Fruit fly (Drosophila melanogaster) whole organism, embryonic: Measurements from ENCODE around the gene Kyat.

Source experiments
- Asciz ChIP-seq: fragments of 200-800 bp; sonication (Bioruptor generic); optimal IDR thresholded peaks from 2 replicates; lab custom pipeline; 2017; ENCODE audit warnings: missing biosample characterization, mild to moderate bottlenecking, missing genetic modification characterization, missing genetic modification reagents
- CG12155 ChIP-seq: fragments of 200-800 bp; sonication (Bioruptor generic); optimal IDR thresholded peaks from 3 replicates; lab custom pipeline; 2016; ENCODE audit warnings: missing biosample characterization, missing genetic modification characterization
- CG12769 ChIP-seq: fragments of 200-800 bp; sonication (Bioruptor generic); optimal IDR thresholded peaks from 2 replicates; lab custom pipeline; 2019; ENCODE audit warnings: missing biosample characterization, mild to moderate bottlenecking, missing genetic modification characterization, moderate library complexity
- CG16813 ChIP-seq: fragments of 200-800 bp; sonication (Bioruptor generic); IDR thresholded peaks from 3 replicates; pipeline ENCODE4 v1.3.6; 2022; ENCODE audit warnings: missing biosample characterization, missing genetic modification characterization; ENCODE audit not compliant: partially characterized antibody
- CG17568 ChIP-seq: fragments of 200-800 bp; sonication (Bioruptor generic); optimal IDR thresholded peaks from 2 replicates; lab custom pipeline; 2018; ENCODE audit warnings: missing biosample characterization, mild to moderate bottlenecking, missing genetic modification characterization, moderate library complexity
- CG17612 ChIP-seq: fragments of 200-800 bp; sonication (Bioruptor generic); IDR thresholded peaks from 2 replicates; pipeline ENCODE4 v1.3.6; 2022; ENCODE audit warnings: missing biosample characterization, missing genetic modification characterization
- CG17829 ChIP-seq: fragments of 200-800 bp; optimal IDR thresholded peaks from 2 replicates; lab custom pipeline; 2019; ENCODE audit warnings: missing biosample characterization, mild to moderate bottlenecking, missing genetic modification characterization, moderate library complexity
- CG18476 ChIP-seq: fragments of 200-800 bp; sonication (Bioruptor generic); optimal IDR thresholded peaks from 2 replicates; lab custom pipeline; 2016; ENCODE audit warnings: missing biosample characterization, mild to moderate bottlenecking, missing genetic modification characterization
- CG2116 ChIP-seq: fragments of 200-800 bp; sonication (Bioruptor generic); optimal IDR thresholded peaks from 3 replicates; lab custom pipeline; 2018; ENCODE audit warnings: missing biosample characterization, mild to moderate bottlenecking, missing genetic modification characterization
- CG2712 ChIP-seq: fragments of 200-800 bp; optimal IDR thresholded peaks from 3 replicates; lab custom pipeline; 2019; ENCODE audit warnings: missing biosample characterization, mild to moderate bottlenecking, missing genetic modification characterization, moderate library complexity
- CG4282 ChIP-seq: fragments of 200-800 bp; sonication (Bioruptor generic); optimal IDR thresholded peaks from 2 replicates; lab custom pipeline; 2016; ENCODE audit warnings: missing biosample characterization, missing genetic modification characterization
- CG4360 ChIP-seq: fragments of 200-800 bp; sonication (Bioruptor generic); IDR thresholded peaks from 2 replicates; pipeline ENCODE4 v1.3.6; 2022; ENCODE audit warnings: missing biosample characterization, missing genetic modification characterization
- CG5245 ChIP-seq: fragments of 200-800 bp; sonication (Bioruptor generic); optimal IDR thresholded peaks from 3 replicates; lab custom pipeline; 2016; ENCODE audit warnings: missing biosample characterization, missing genetic modification characterization
- CG8388 ChIP-seq: fragments of 200-800 bp; sonication (Bioruptor generic); optimal IDR thresholded peaks from 2 replicates; lab custom pipeline; 2019; ENCODE audit warnings: missing biosample characterization, mild to moderate bottlenecking, missing genetic modification characterization, moderate library complexity
- CG8944 ChIP-seq: fragments of 200-800 bp; sonication (Bioruptor generic); optimal IDR thresholded peaks from 3 replicates; lab custom pipeline; 2016; ENCODE audit warnings: missing biosample characterization, missing genetic modification characterization
- CG9437 ChIP-seq: fragments of 200-800 bp; sonication (Bioruptor generic); optimal IDR thresholded peaks from 2 replicates; lab custom pipeline; 2018; ENCODE audit warnings: missing biosample characterization, mild to moderate bottlenecking, missing genetic modification characterization
- CG9932 ChIP-seq: fragments of 200-800 bp; sonication (Bioruptor generic); IDR thresholded peaks from 2 replicates; pipeline ENCODE4 v1.3.6; 2022; ENCODE audit warnings: missing biosample characterization, missing genetic modification characterization
- D19B ChIP-seq: fragments of 200-800 bp; sonication (Bioruptor generic); optimal IDR thresholded peaks from 2 replicates; lab custom pipeline; 2017; ENCODE audit warnings: missing biosample characterization, mild to moderate bottlenecking, missing genetic modification characterization
- Dek ChIP-seq: fragments of 200-800 bp; sonication (Bioruptor generic); optimal IDR thresholded peaks from 3 replicates; lab custom pipeline; 2019; ENCODE audit warnings: missing biosample characterization, mild to moderate bottlenecking, missing genetic modification characterization, moderate library complexity
- Dll ChIP-seq: fragments of 200-800 bp; sonication (Bioruptor generic); IDR thresholded peaks from 4 replicates; pipeline ENCODE4 v1.3.6; 2022; ENCODE audit warnings: missing biosample characterization, missing genetic modification characterization; ENCODE audit not compliant: partially characterized antibody
- E2f2 ChIP-seq: fragments of 200-800 bp; sonication (Bioruptor generic); IDR thresholded peaks from 2 replicates; pipeline ENCODE4 v1.3.6; 2022; ENCODE audit warnings: missing biosample characterization, missing genetic modification characterization
- ERR ChIP-seq: fragments of 200-800 bp; sonication (Bioruptor generic); optimal IDR thresholded peaks from 2 replicates; lab custom pipeline; 2016; ENCODE audit warnings: missing biosample characterization, missing genetic modification characterization
- Fer2 ChIP-seq: fragments of 200-800 bp; sonication (Bioruptor generic); optimal IDR thresholded peaks from 2 replicates; lab custom pipeline; 2018; ENCODE audit warnings: missing biosample characterization, mild to moderate bottlenecking, missing genetic modification characterization, moderate library complexity
- H15 ChIP-seq: fragments of 200-800 bp; sonication (Bioruptor generic); IDR thresholded peaks from 3 replicates; pipeline ENCODE4 v1.3.6; 2022; ENCODE audit warnings: missing biosample characterization, missing genetic modification characterization
- Lpt ChIP-seq: fragments of >200 bp; optimal IDR thresholded peaks from 2 replicates; lab custom pipeline; 2018; ENCODE audit warnings: missing biosample characterization, missing genetic modification characterization
- Nf-YC ChIP-seq: fragments of 200-800 bp; optimal IDR thresholded peaks from 3 replicates; lab custom pipeline; 2019; ENCODE audit warnings: missing biosample characterization, mild to moderate bottlenecking, missing genetic modification characterization, moderate library complexity
- Poxn ChIP-seq: fragments of 200-800 bp; sonication (Bioruptor generic); IDR thresholded peaks from 2 replicates; pipeline ENCODE4 v1.3.6; 2022; ENCODE audit warnings: missing biosample characterization, missing genetic modification characterization
- Six4 ChIP-seq: fragments of 200-800 bp; sonication (Bioruptor generic); optimal IDR thresholded peaks from 2 replicates; lab custom pipeline; 2016; ENCODE audit warnings: missing biosample characterization, missing genetic modification characterization
- Sox100B ChIP-seq: fragments of 200-800 bp; sonication (Bioruptor generic); optimal IDR thresholded peaks from 3 replicates; lab custom pipeline; 2018; ENCODE audit warnings: missing biosample characterization, mild to moderate bottlenecking, missing genetic modification characterization
- Sry-δ ChIP-seq: fragments of 200-800 bp; sonication (Bioruptor generic); optimal IDR thresholded peaks from 2 replicates; lab custom pipeline; 2016; ENCODE audit warnings: missing biosample characterization, missing genetic modification characterization
- Ssrp ChIP-seq: fragments of 200-800 bp; sonication (Bioruptor generic); optimal IDR thresholded peaks from 2 replicates; lab custom pipeline; 2018; ENCODE audit warnings: missing biosample characterization, mild to moderate bottlenecking, missing genetic modification characterization, moderate library complexity
- ac ChIP-seq: fragments of 200-800 bp; sonication (Bioruptor generic); optimal IDR thresholded peaks from 3 replicates; lab custom pipeline; 2017; ENCODE audit warnings: missing biosample characterization, mild to moderate bottlenecking, missing genetic modification characterization
- ash1 ChIP-seq: fragments of 200-800 bp; sonication (Bioruptor generic); optimal IDR thresholded peaks from 2 replicates; lab custom pipeline; 2018; ENCODE audit warnings: missing biosample characterization, mild to moderate bottlenecking, missing genetic modification characterization
- cas ChIP-seq: fragments of 200-800 bp; sonication (Bioruptor generic); IDR thresholded peaks from 2 replicates; pipeline ENCODE4 v1.3.6; 2022; ENCODE audit warnings: missing biosample characterization, missing genetic modification characterization
- cato ChIP-seq: fragments of 200-800 bp; sonication (Bioruptor generic); optimal IDR thresholded peaks from 2 replicates; lab custom pipeline; 2016; ENCODE audit warnings: missing biosample characterization, missing genetic modification characterization, borderline replicate concordance
- crc ChIP-seq: fragments of 200-800 bp; sonication (Bioruptor generic); optimal IDR thresholded peaks from 2 replicates; lab custom pipeline; 2016; ENCODE audit warnings: missing biosample characterization, missing genetic modification characterization
- crol ChIP-seq: fragments of 200-800 bp; sonication (Bioruptor generic); IDR thresholded peaks from 2 replicates; pipeline ENCODE4 v1.3.6; 2022; ENCODE audit warnings: missing biosample characterization, missing genetic modification characterization
- dmrt11E ChIP-seq: fragments of 200-800 bp; sonication (Bioruptor generic); optimal IDR thresholded peaks from 3 replicates; lab custom pipeline; 2018; ENCODE audit warnings: missing biosample characterization, mild to moderate bottlenecking, missing genetic modification characterization, moderate library complexity
- dysf ChIP-seq: fragments of 200-800 bp; sonication (Bioruptor generic); IDR thresholded peaks from 3 replicates; pipeline ENCODE4 v1.3.6; 2022; ENCODE audit warnings: missing biosample characterization, missing genetic modification characterization
- h ChIP-seq: fragments of >200 bp; optimal IDR thresholded peaks from 2 replicates; lab custom pipeline; 2017
- her ChIP-seq: fragments of 200-800 bp; sonication (Bioruptor generic); optimal IDR thresholded peaks from 2 replicates; lab custom pipeline; 2016; ENCODE audit warnings: missing biosample characterization, missing genetic modification characterization
- jumu ChIP-seq: fragments of 200-800 bp; sonication (Bioruptor generic); optimal IDR thresholded peaks from 3 replicates; lab custom pipeline; 2016; ENCODE audit warnings: missing biosample characterization, missing genetic modification characterization
- lilli ChIP-seq: fragments of 200-800 bp; sonication (Bioruptor generic); optimal IDR thresholded peaks from 3 replicates; lab custom pipeline; 2016; ENCODE audit warnings: missing biosample characterization, missing genetic modification characterization
- lola ChIP-seq, 3 experiments: fragments of >200 bp in 2 of 3; fragments of 200-800 bp in 1 of 3; sonication (Bioruptor generic) in 1 of 3; optimal IDR thresholded peaks; 2 replicates each; lab custom pipeline; 2017 to 2019; ENCODE audit warnings: missing biosample characterization in 3 of 3, missing genetic modification characterization in 3 of 3, mild to moderate bottlenecking in 1 of 3, moderate library complexity in 1 of 3
- mam ChIP-seq: fragments of 200-800 bp; sonication (Bioruptor generic); optimal IDR thresholded peaks from 3 replicates; lab custom pipeline; 2016; ENCODE audit warnings: missing biosample characterization, missing genetic modification characterization
- pnt ChIP-seq: fragments of 200-800 bp; sonication (Bioruptor generic); optimal IDR thresholded peaks from 3 replicates; lab custom pipeline; 2016; ENCODE audit warnings: missing biosample characterization, missing genetic modification characterization
- row ChIP-seq: fragments of 200-800 bp; sonication (Bioruptor generic); IDR thresholded peaks from 3 replicates; pipeline ENCODE4 v1.3.6; 2022; ENCODE audit warnings: missing biosample characterization, missing genetic modification characterization
- run ChIP-seq: fragments of 200-800 bp; sonication (Bioruptor generic); optimal IDR thresholded peaks from 3 replicates; lab custom pipeline; 2018; ENCODE audit warnings: missing biosample characterization, mild to moderate bottlenecking, missing genetic modification characterization
- tin ChIP-seq: fragments of 200-800 bp; sonication (Bioruptor generic); optimal IDR thresholded peaks from 3 replicates; lab custom pipeline; 2016; ENCODE audit warnings: missing biosample characterization, missing genetic modification characterization
- trem ChIP-seq: fragments of 200-800 bp; optimal IDR thresholded peaks from 3 replicates; lab custom pipeline; 2019; ENCODE audit warnings: missing biosample characterization, mild to moderate bottlenecking, missing genetic modification characterization, moderate library complexity
- z ChIP-seq: fragments of 200-800 bp; sonication (Bioruptor generic); IDR thresholded peaks from 3 replicates; pipeline ENCODE4 v1.3.6; 2022; ENCODE audit warnings: missing biosample characterization, missing genetic modification characterization

Kyat gene

dm6 chr3R:11779357-11780018 is 42.8 kb downstream of the Kyat start (continued):
- TF ChIP-seq crol (GFP tag; lab: Robert Waterston, UW) (peak; percentile 95), CG18476 (GFP tag; lab: Kevin White, UChicago) (peak; percentile 78), trem (peak; percentile 81), Sry-δ (peak; percentile 1), CG8944 (GFP tag; lab: Kevin White, UChicago) (peak; percentile 56), CG4360 (no peak), z (no peak), Six4 (GFP tag; lab: Kevin White, UChicago) (peak; percentile 57), cas (no peak), row (peak; percentile 75), CG17612 (GFP tag; lab: Robert Waterston, UW) (no peak), Lpt (GFP tag; lab: Kevin White, UChicago) (peak; percentile 61), CG8388 (GFP tag; lab: Kevin White, UChicago) (peak; percentile 85), CG2116 (GFP tag; lab: Kevin White, UChicago) (peak; percentile 40), Dek (tag; lab: Kevin White, UChicago) (peak; percentile 42), ERR (GFP tag; lab: Kevin White, UChicago) (no peak), Dll (no peak), Ssrp (tag; lab: Kevin White, UChicago) (peak; percentile 91), CG4282 (GFP tag; lab: Kevin White, UChicago) (no peak), lilli (GFP tag; lab: Kevin White, UChicago) (peak; percentile 61), CG17568 (peak; percentile 67), lola (GFP tag; optimal IDR thresholded peaks at IDR 0.05; lab: Kevin White, UChicago) (peak in 1 of 3 experiments; percentile 97), CG16813 (GFP tag; lab: Robert Waterston, UW) (no peak), CG12769 (tag; lab: Kevin White, UChicago) (no peak), dysf (peak; percentile 43; the same call in 1 of the 3 replicates), ac (GFP tag; lab: Kevin White, UChicago) (peak; percentile 35), jumu (GFP tag; lab: Kevin White, UChicago) (peak; percentile 28), Nf-YC (tag; lab: Kevin White, UChicago) (no peak), pnt (GFP tag; lab: Kevin White, UChicago) (peak; percentile 61), ash1 (GFP tag; lab: Kevin White, UChicago) (no peak), crc (GFP tag; lab: Kevin White, UChicago) (peak; percentile 33), cato (GFP tag; lab: Kevin White, UChicago) (peak; percentile 67), H15 (GFP tag; lab: Robert Waterston, UW) (0 out of 3 replicates have a peak, but pooled peaks have one; percentile 30), E2f2 (GFP tag; lab: Robert Waterston, UW) (peak; percentile 10; the same call in 1 of the 2 replicates), CG9932 (no peak), D19B (GFP tag; lab: Kevin White, UChicago) (no peak), h (no peak), her (GFP tag; lab: Kevin White, UChicago) (no peak), CG9437 (GFP tag; lab: Kevin White, UChicago) (peak; percentile 68), CG17829 (tag; lab: Kevin White, UChicago) (peak; percentile 71), CG5245 (GFP tag; lab: Kevin White, UChicago) (peak; percentile 50), Sox100B (GFP tag; lab: Kevin White, UChicago) (peak; percentile 76), run (tag; lab: Kevin White, UChicago) (peak; percentile 46), CG2712 (tag; lab: Kevin White, UChicago) (peak; percentile 94), Asciz (GFP tag; lab: Kevin White, UChicago) (peak; percentile 62), Fer2 (no peak), dmrt11E (tag; lab: Kevin White, UChicago) (peak; percentile 97), tin (GFP tag; lab: Kevin White, UChicago) (peak; percentile 68), mam (GFP tag; lab: Kevin White, UChicago) (peak; percentile 14), Poxn (GFP tag; lab: Robert Waterston, UW) (no peak), CG12155 (GFP tag; lab: Kevin White, UChicago) (no peak)
